Worm (Caenorhabditis elegans): Measurements from ENCODE around the gene C13A2.5.

C13A2.5 gene

ce11 chrV:7237133-7237532 is 38.5 kb upstream of the C13A2.5 start, which contains the start of gene hyls-1 (continued):
- TF ChIP-seq nhr-77 (tag; optimal IDR thresholded peaks at IDR 0.05), result peak; percentile 59
- TF ChIP-seq skn-1 (tag; optimal IDR thresholded peaks at IDR 0.05), result peak; percentile 95
- TF ChIP-seq fkh-8 (tag; optimal IDR thresholded peaks at IDR 0.05), result peak; percentile 68
- peak; percentile 78 for TF ChIP-seq unc-130 (tag; optimal IDR thresholded peaks at IDR 0.05)
- TF ChIP-seq egl-27 (tag; optimal IDR thresholded peaks at IDR 0.05), result no peak
- TF ChIP-seq rnt-1 (tag; optimal IDR thresholded peaks at IDR 0.05), result peak; percentile 90
- peak; percentile 62 to 92 (median 77) for TF ChIP-seq ceh-82 (tag; optimal IDR thresholded peaks at IDR 0.05)
- peak; percentile 28 for TF ChIP-seq fkh-4 (tag; optimal IDR thresholded peaks at IDR 0.05; ENCODE audit: borderline replicate concordance)
- TF ChIP-seq nhr-19 (GFP tag; conservative IDR thresholded peaks at IDR 0.05), result peak; percentile 91
- peak; percentile 48 for TF ChIP-seq C04F5.9 (tag; optimal IDR thresholded peaks at IDR 0.05)
- TF ChIP-seq snu-23 (GFP tag; optimal IDR thresholded peaks at IDR 0.05), result peak; percentile 92
- peak; percentile 80 for TF ChIP-seq mep-1 (tag; optimal IDR thresholded peaks at IDR 0.05)
- peak; percentile 73 for TF ChIP-seq blmp-1 (tag; optimal IDR thresholded peaks at IDR 0.05)
- peak; percentile 81 for TF ChIP-seq lin-14 (GFP tag; optimal IDR thresholded peaks at IDR 0.05)
- TF ChIP-seq hpl-2 (GFP tag; optimal IDR thresholded peaks at IDR 0.05), result peak; percentile 75
- TF ChIP-seq nhr-237 (tag; optimal IDR thresholded peaks at IDR 0.05), result peak; percentile 51
- TF ChIP-seq alr-1 (tag; optimal IDR thresholded peaks at IDR 0.05; ENCODE audit: borderline replicate concordance), result no peak
- TF ChIP-seq lsy-2 (tag; optimal IDR thresholded peaks at IDR 0.05), result peak; percentile 88
- peak; percentile 85 for TF ChIP-seq swsn-7 (tag; optimal IDR thresholded peaks at IDR 0.05)
- peak; percentile 82 for TF ChIP-seq dsc-1 (tag; optimal IDR thresholded peaks at IDR 0.05)
- peak; percentile 15 for TF ChIP-seq elt-2 (tag; optimal IDR thresholded peaks at IDR 0.05)
- TF ChIP-seq fos-1 (tag; optimal IDR thresholded peaks at IDR 0.05), result peak; percentile 52
- peak; percentile 89 for TF ChIP-seq C16A3.4 (tag; optimal IDR thresholded peaks at IDR 0.05)
- TF ChIP-seq egl-13 (tag; optimal IDR thresholded peaks at IDR 0.05), result peak; percentile 69
- TF ChIP-seq aly-2 (tag; optimal IDR thresholded peaks at IDR 0.05), result peak; percentile 32
- peak; percentile 94 to 97 for TF ChIP-seq lin-35 (GFP tag; optimal IDR thresholded peaks at IDR 0.05)
- TF ChIP-seq unc-86 (tag; optimal IDR thresholded peaks at IDR 0.05), result peak; percentile 81
- TF ChIP-seq mef-2 (tag; optimal IDR thresholded peaks at IDR 0.05), result no peak
- no peak for TF ChIP-seq pax-3 (tag; optimal IDR thresholded peaks at IDR 0.05)
- TF ChIP-seq xbp-1 (tag; optimal IDR thresholded peaks at IDR 0.05), result peak; percentile 88
- peak in 1 of 2 experiments; percentile 51 for TF ChIP-seq ztf-11 (tag; optimal IDR thresholded peaks at IDR 0.05)
- TF ChIP-seq elt-3 (tag; optimal IDR thresholded peaks at IDR 0.05), result peak in 2 of 6 experiments; percentile 65 to 85
- peak; percentile 74 for TF ChIP-seq lin-39 (tag; optimal IDR thresholded peaks at IDR 0.05)
- peak; percentile 91 for TF ChIP-seq nhr-20 (tag; optimal IDR thresholded peaks at IDR 0.05)
- TF ChIP-seq ceh-8 (GFP tag; optimal IDR thresholded peaks at IDR 0.05), result peak; percentile 44
- TF ChIP-seq dpl-1 (GFP tag; optimal IDR thresholded peaks at IDR 0.05), result peak; percentile 94 to 95 (median 95)
- TF ChIP-seq lir-3 (tag; optimal IDR thresholded peaks at IDR 0.05; ENCODE audit: poor library complexity), result peak; percentile 74
- peak; percentile 48 for TF ChIP-seq nhr-11 (tag; optimal IDR thresholded peaks at IDR 0.05)
- TF ChIP-seq Y116A8C.19 (tag; optimal IDR thresholded peaks at IDR 0.05; ENCODE audit: borderline replicate concordance), result no peak
- no peak for TF ChIP-seq unc-62 (GFP tag; optimal IDR thresholded peaks at IDR 0.05)
- TF ChIP-seq lin-15B (tag; optimal IDR thresholded peaks at IDR 0.05), result peak; percentile 89
- peak; percentile 64 for TF ChIP-seq jun-1 (tag; optimal IDR thresholded peaks at IDR 0.05)
- TF ChIP-seq grh-1 (GFP tag; IDR thresholded peaks at IDR 0.05), result peak; percentile 77
- TF ChIP-seq sup-37 (GFP tag; optimal IDR thresholded peaks at IDR 0.05), result peak; percentile 35

Data from whole organism, L1 larva.